Worm (Caenorhabditis elegans) whole organism, young adult: ENCODE results near the gene F48C5.2.

Experiments used
- F37B4.10 ChIP-seq: fragments of 200-800 bp; sonication (Bioruptor generic); IDR thresholded peaks from 2 replicates; pipeline ENCODE4 v1.3.6; 2022; ENCODE audit warnings: missing genetic modification characterization, missing compliant biosample characterization
- F57C9.4 ChIP-seq: sonication (generic microtip); optimal IDR thresholded peaks from 2 replicates; lab custom pipeline; 2017; ENCODE audit warnings: mild to moderate bottlenecking, missing genetic modification characterization, missing compliant biosample characterization
- Y53F4B.3 ChIP-seq: fragments of 200-800 bp; sonication (Bioruptor generic); IDR thresholded peaks from 2 replicates; pipeline ENCODE4 v1.3.6; 2022; ENCODE audit warnings: missing genetic modification reagents, missing genetic modification characterization, missing compliant biosample characterization
- Y53G8AR.9 ChIP-seq: fragments of 200-800 bp; sonication (Bioruptor generic); conservative IDR thresholded peaks from 2 replicates; pipeline ENCODE4 v1.3.6; 2022; ENCODE audit warnings: missing genetic modification reagents, missing genetic modification characterization, missing compliant biosample characterization
- Y67H2A.10 ChIP-seq: fragments of 200-800 bp; sonication (Bioruptor generic); conservative IDR thresholded peaks from 2 replicates; pipeline ENCODE4 v1.3.6; 2022; ENCODE audit warnings: missing genetic modification reagents, missing genetic modification characterization, missing compliant biosample characterization
- egl-18 ChIP-seq: fragments of 200-800 bp; sonication (Bioruptor generic); IDR thresholded peaks from 2 replicates; pipeline ENCODE4 v1.3.6; 2022; ENCODE audit warnings: missing genetic modification reagents, missing genetic modification characterization, missing compliant biosample characterization
- egrh-3 ChIP-seq: fragments of 200-800 bp; sonication (Bioruptor generic); IDR thresholded peaks from 2 replicates; pipeline ENCODE4 v1.3.6; 2022; ENCODE audit warnings: missing genetic modification reagents, missing genetic modification characterization, missing compliant biosample characterization
- gei-17 ChIP-seq: fragments of 200-800 bp; sonication (Bioruptor generic); optimal IDR thresholded peaks from 2 replicates; lab custom pipeline; 2018; ENCODE audit warnings: mild to moderate bottlenecking, missing genetic modification characterization, missing compliant biosample characterization
- hrde-1 ChIP-seq: sonication (generic microtip); optimal IDR thresholded peaks from 2 replicates; lab custom pipeline; 2016; ENCODE audit warnings: missing genetic modification characterization, mild to moderate bottlenecking, missing compliant biosample characterization, moderate library complexity, missing genotype, missing genetic modification reagents, borderline replicate concordance
- lin-26 ChIP-seq: fragments of 200-800 bp; sonication (Bioruptor generic); IDR thresholded peaks from 2 replicates; pipeline ENCODE4 v1.3.6; 2022; ENCODE audit warnings: missing genetic modification reagents, missing genetic modification characterization, missing compliant biosample characterization
- lsy-27 ChIP-seq: sonication (generic microtip); optimal IDR thresholded peaks from 2 replicates; lab custom pipeline; 2017; ENCODE audit warnings: missing genetic modification characterization, mild to moderate bottlenecking, missing compliant biosample characterization, antibody characterized with exemption, missing genotype, borderline replicate concordance; ENCODE audit not compliant: insufficient read depth
- mel-28 ChIP-seq: sonication (generic microtip); optimal IDR thresholded peaks from 2 replicates; lab custom pipeline; 2016; ENCODE audit warnings: borderline replicate concordance, mild to moderate bottlenecking, missing genetic modification characterization, missing compliant biosample characterization
- mes-4 ChIP-seq: sonication (generic microtip); optimal IDR thresholded peaks from 2 replicates; lab custom pipeline; 2016; ENCODE audit warnings: missing genotype, missing genetic modification characterization, missing compliant biosample characterization
- nhr-120 ChIP-seq: fragments of 200-800 bp; sonication (Bioruptor generic); IDR thresholded peaks from 2 replicates; pipeline ENCODE4 v1.3.6; 2022; ENCODE audit warnings: missing genetic modification characterization, missing compliant biosample characterization
- nhr-80 ChIP-seq: sonication (generic microtip); optimal IDR thresholded peaks from 2 replicates; lab custom pipeline; 2016; ENCODE audit warnings: missing genetic modification characterization, missing compliant biosample characterization
- sea-2 ChIP-seq: fragments of 200-800 bp; sonication (Bioruptor generic); IDR thresholded peaks from 2 replicates; pipeline ENCODE4 v1.3.6; 2022; ENCODE audit warnings: missing genetic modification characterization, missing compliant biosample characterization
- tbx-9 ChIP-seq: sonication (generic microtip); optimal IDR thresholded peaks from 2 replicates; lab custom pipeline; 2016; ENCODE audit warnings: borderline replicate concordance, missing genetic modification characterization, inconsistent platforms, missing compliant biosample characterization
- unc-62 ChIP-seq: fragments of 150-350 bp; optimal IDR thresholded peaks from 2 replicates; lab custom pipeline; 2014; ENCODE audit warnings: missing biosample characterization, missing genetic modification reagents, missing genetic modification characterization
- ztf-25 ChIP-seq: fragments of 200-800 bp; sonication (Bioruptor generic); IDR thresholded peaks from 2 replicates; pipeline ENCODE4 v1.3.6; 2022; ENCODE audit warnings: missing genetic modification reagents, missing genetic modification characterization, missing compliant biosample characterization
- ztf-3 ChIP-seq: fragments of 200-800 bp; sonication (Bioruptor generic); optimal IDR thresholded peaks from 2 replicates; lab custom pipeline; 2018; ENCODE audit warnings: mild to moderate bottlenecking, missing genetic modification characterization, missing compliant biosample characterization

The F48C5.2 gene

ce11 chrX:11406784-11407183, 47.3 kb downstream of the F48C5.2 start:
- TF ChIP-seq unc-62 (GFP tag; lab: Kevin White, UChicago) (no peak), nhr-80 (tag; lab: Kevin White, UChicago) (peak; percentile 4), Y53G8AR.9 (peak; percentile 17; the same call in 1 of the 2 replicates), egl-18 (GFP tag; lab: Robert Waterston, UW) (no peak)

ce11 chrX:11405908-11406307, 48.2 kb downstream of the F48C5.2 start, which contains the start of gene slo-2:
TSS of gene slo-2 (minus strand) at chrX:11405931.
- TF ChIP-seq nhr-120 (GFP tag; lab: Robert Waterston, UW) (no peak), sea-2 (no peak), F37B4.10 (no peak), lin-26 (no peak), mes-4 (tag; lab: Kevin White, UChicago) (no peak), ztf-25 (GFP tag; lab: Robert Waterston, UW) (no peak), Y53F4B.3 (GFP tag; lab: Robert Waterston, UW) (no peak), tbx-9 (tag; lab: Kevin White, UChicago) (no peak), ztf-3 (GFP tag; lab: Kevin White, UChicago) (no peak), Y67H2A.10 (GFP tag; lab: Robert Waterston, UW) (no peak), mel-28 (no peak), F57C9.4 (tag; lab: Kevin White, UChicago) (no peak), egrh-3 (no peak), lsy-27 (tag; lab: Kevin White, UChicago) (no peak), hrde-1 (tag; lab: Kevin White, UChicago) (no peak), gei-17 (no peak)
